Fruit fly (Drosophila melanogaster) whole organism, embryonic: ENCODE measurements around the gene CG14230.
A peak's percentile ranks its signal among the peaks of the same experiment; 100 is the strongest.

Experiments
- ATbp ChIP-seq: fragments of 200-800 bp; sonication (Bioruptor generic); optimal IDR thresholded peaks from 2 replicates; lab custom pipeline; 2017; ENCODE audit warnings: missing biosample characterization, mild to moderate bottlenecking, missing genetic modification characterization, missing genetic modification reagents
- Awh ChIP-seq: fragments of 200-800 bp; sonication (Bioruptor generic); IDR thresholded peaks from 2 replicates; pipeline ENCODE4, ENCODE4 v1.3.6; 2022; ENCODE audit warnings: missing biosample characterization, missing genetic modification characterization
- BEAF-32 ChIP-seq: fragments of 200-800 bp; sonication (Bioruptor generic); optimal IDR thresholded peaks from 3 replicates; lab custom pipeline; 2017; ENCODE audit warnings: missing biosample characterization, missing genetic modification characterization, mild to moderate bottlenecking, moderate library complexity, missing genetic modification reagents
- CG11085 ChIP-seq: fragments of 200-800 bp; sonication (Bioruptor generic); IDR thresholded peaks from 2 replicates; pipeline ENCODE4 v1.3.6; 2022; ENCODE audit warnings: missing biosample characterization, missing genetic modification characterization
- CG11247 ChIP-seq: fragments of 200-800 bp; sonication (Bioruptor generic); IDR thresholded peaks from 2 replicates; pipeline ENCODE4 v1.3.6; 2022; ENCODE audit warnings: missing biosample characterization, missing genetic modification characterization
- CG11456 ChIP-seq: fragments of 200-800 bp; sonication (Bioruptor generic); IDR thresholded peaks from 3 replicates; pipeline ENCODE4 v1.3.6; 2022; ENCODE audit warnings: missing biosample characterization, missing genetic modification characterization
- CG12155 ChIP-seq: fragments of 200-800 bp; sonication (Bioruptor generic); optimal IDR thresholded peaks from 3 replicates; lab custom pipeline; 2016; ENCODE audit warnings: missing biosample characterization, missing genetic modification characterization
- CG14860 ChIP-seq: fragments of 200-800 bp; sonication (Bioruptor generic); IDR thresholded peaks from 3 replicates; pipeline ENCODE4 v1.3.6; 2022; ENCODE audit warnings: missing biosample characterization, missing genetic modification characterization; ENCODE audit not compliant: partially characterized antibody
- CG15073 ChIP-seq: fragments of 200-800 bp; sonication (Bioruptor generic); optimal IDR thresholded peaks from 2 replicates; lab custom pipeline; 2016; ENCODE audit warnings: missing biosample characterization, missing genetic modification characterization
- CG1529 ChIP-seq: fragments of 200-800 bp; sonication (Bioruptor generic); optimal IDR thresholded peaks from 3 replicates; lab custom pipeline; 2018; ENCODE audit warnings: missing biosample characterization, missing genetic modification characterization
- CG1792 ChIP-seq: fragments of 200-800 bp; sonication (Bioruptor generic); optimal IDR thresholded peaks from 2 replicates; lab custom pipeline; 2016; ENCODE audit warnings: missing biosample characterization, missing genetic modification characterization
- CG2120 ChIP-seq: fragments of 200-800 bp; sonication (Bioruptor generic); optimal IDR thresholded peaks from 3 replicates; lab custom pipeline; 2016; ENCODE audit warnings: missing biosample characterization, missing genetic modification characterization
- CG32532 ChIP-seq: fragments of 200-800 bp; sonication (Bioruptor generic); IDR thresholded peaks from 2 replicates; pipeline ENCODE4 v1.3.6; 2022; ENCODE audit warnings: missing biosample characterization, missing genetic modification characterization
- CG34376 ChIP-seq: fragments of 200-800 bp; sonication (Bioruptor generic); optimal IDR thresholded peaks from 2 replicates; lab custom pipeline; 2018; ENCODE audit warnings: missing biosample characterization, mild to moderate bottlenecking, missing genetic modification characterization
- CG34422 ChIP-seq: fragments of 200-800 bp; sonication (Bioruptor generic); IDR thresholded peaks from 3 replicates; pipeline ENCODE4 v1.3.6; 2022; ENCODE audit warnings: missing biosample characterization, missing genetic modification characterization
- CG3847 ChIP-seq: fragments of 200-800 bp; sonication (Bioruptor generic); IDR thresholded peaks from 2 replicates; pipeline ENCODE4 v1.3.6; 2022; ENCODE audit warnings: missing biosample characterization, missing genetic modification characterization
- CG4360 ChIP-seq: fragments of 200-800 bp; sonication (Bioruptor generic); IDR thresholded peaks from 2 replicates; pipeline ENCODE4 v1.3.6; 2022; ENCODE audit warnings: missing biosample characterization, missing genetic modification characterization
- CG4404 ChIP-seq: fragments of 200-800 bp; sonication (Bioruptor generic); IDR thresholded peaks from 2 replicates; pipeline ENCODE4 v1.3.6; 2022; ENCODE audit warnings: missing biosample characterization, missing genetic modification characterization
- CG4617 ChIP-seq: fragments of 200-800 bp; sonication (Bioruptor generic); optimal IDR thresholded peaks from 3 replicates; lab custom pipeline; 2016; ENCODE audit warnings: missing biosample characterization, missing genetic modification characterization, borderline replicate concordance
- CG4707 ChIP-seq: fragments of 200-800 bp; sonication (Bioruptor generic); optimal IDR thresholded peaks from 2 replicates; lab custom pipeline; 2018; ENCODE audit warnings: missing biosample characterization, mild to moderate bottlenecking, missing genetic modification characterization, moderate library complexity
- CG4854 ChIP-seq: fragments of 200-800 bp; sonication (Bioruptor generic); optimal IDR thresholded peaks from 2 replicates; lab custom pipeline; 2016; ENCODE audit warnings: missing biosample characterization, missing genetic modification characterization, inconsistent platforms
- CG7357 ChIP-seq: fragments of 200-800 bp; sonication (Bioruptor generic); IDR thresholded peaks from 3 replicates; pipeline ENCODE4 v1.3.6; 2022; ENCODE audit warnings: missing biosample characterization, missing genetic modification characterization
- CG8478 ChIP-seq: fragments of >200 bp; optimal IDR thresholded peaks from 2 replicates; lab custom pipeline; 2018
- Dfd ChIP-seq, 2 experiments: fragments of >200 bp; optimal IDR thresholded peaks; 2 replicates each; lab custom pipeline; 2017; ENCODE audit warnings: missing biosample characterization in 2 of 2, missing genetic modification characterization in 2 of 2
- Dip2 ChIP-seq: fragments of 200-800 bp; sonication (Bioruptor generic); IDR thresholded peaks from 2 replicates; pipeline ENCODE4 v1.3.6; 2022; ENCODE audit warnings: missing biosample characterization, missing genetic modification characterization
- Dref ChIP-seq: fragments of 200-800 bp; sonication (Bioruptor generic); IDR thresholded peaks from 2 replicates; pipeline ENCODE4 v1.3.6; 2022; ENCODE audit warnings: missing biosample characterization, missing genetic modification characterization
- E2f1 ChIP-seq: fragments of 200-800 bp; sonication (Bioruptor generic); IDR thresholded peaks from 2 replicates; pipeline ENCODE4 v1.3.6; 2022; ENCODE audit warnings: missing biosample characterization, missing genetic modification characterization
- HmgD ChIP-seq: fragments of 200-800 bp; sonication (Bioruptor generic); optimal IDR thresholded peaks from 3 replicates; lab custom pipeline; 2016; ENCODE audit warnings: missing biosample characterization, missing genetic modification characterization
- Hmx ChIP-seq: fragments of 200-800 bp; sonication (Bioruptor generic); optimal IDR thresholded peaks from 2 replicates; lab custom pipeline; 2016; ENCODE audit warnings: missing biosample characterization, missing genetic modification characterization
- NFAT ChIP-seq: fragments of 200-800 bp; sonication (Bioruptor generic); IDR thresholded peaks from 2 replicates; pipeline ENCODE4 v1.3.6; 2022; ENCODE audit warnings: missing biosample characterization, missing genetic modification characterization
- Rfx ChIP-seq: fragments of 200-800 bp; sonication (Bioruptor generic); IDR thresholded peaks from 2 replicates; pipeline ENCODE4 v1.3.6; 2022; ENCODE audit warnings: missing biosample characterization, missing genetic modification characterization
- Sry-δ ChIP-seq: fragments of 200-800 bp; sonication (Bioruptor generic); optimal IDR thresholded peaks from 2 replicates; lab custom pipeline; 2016; ENCODE audit warnings: missing biosample characterization, missing genetic modification characterization
- ara ChIP-seq: fragments of 200-800 bp; sonication (Bioruptor generic); IDR thresholded peaks from 2 replicates; pipeline ENCODE4 v1.3.6; 2022; ENCODE audit warnings: missing biosample characterization, missing genetic modification characterization
- bab2 ChIP-seq: fragments of 200-800 bp; sonication (Bioruptor generic); optimal IDR thresholded peaks from 2 replicates; lab custom pipeline; 2016; ENCODE audit warnings: missing biosample characterization, missing genetic modification characterization
- ci ChIP-seq: fragments of 200-800 bp; sonication (Bioruptor generic); IDR thresholded peaks from 3 replicates; pipeline ENCODE4 v1.3.6; 2022; ENCODE audit warnings: missing biosample characterization, missing genetic modification characterization
- corto ChIP-seq: fragments of 200-800 bp; sonication (Bioruptor generic); optimal IDR thresholded peaks from 2 replicates; lab custom pipeline; 2016; ENCODE audit warnings: missing biosample characterization, mild to moderate bottlenecking, missing genetic modification characterization, moderate library complexity
- crc ChIP-seq: fragments of 200-800 bp; sonication (Bioruptor generic); optimal IDR thresholded peaks from 2 replicates; lab custom pipeline; 2016; ENCODE audit warnings: missing biosample characterization, missing genetic modification characterization
- croc ChIP-seq: fragments of 200-800 bp; sonication (Bioruptor generic); conservative IDR thresholded peaks from 3 replicates; pipeline ENCODE4 v1.3.6; 2022; ENCODE audit warnings: missing biosample characterization, missing genetic modification characterization
- da ChIP-seq: fragments of 200-800 bp; sonication (Bioruptor generic); optimal IDR thresholded peaks from 2 replicates; lab custom pipeline; 2016; ENCODE audit warnings: missing biosample characterization, missing genetic modification characterization
- dimm ChIP-seq: fragments of 200-800 bp; sonication (Bioruptor generic); IDR thresholded peaks from 2 replicates; pipeline ENCODE4 v1.3.6; 2022; ENCODE audit warnings: missing biosample characterization, missing genetic modification characterization
- disco-r ChIP-seq: fragments of 200-800 bp; sonication (Bioruptor generic); optimal IDR thresholded peaks from 2 replicates; lab custom pipeline; 2016; ENCODE audit warnings: missing biosample characterization, missing genetic modification characterization
- dmrt11E ChIP-seq: fragments of 200-800 bp; sonication (Bioruptor generic); optimal IDR thresholded peaks from 3 replicates; lab custom pipeline; 2018; ENCODE audit warnings: missing biosample characterization, mild to moderate bottlenecking, missing genetic modification characterization, moderate library complexity
- ftz-f1 ChIP-seq: fragments of 200-800 bp; sonication (Bioruptor generic); optimal IDR thresholded peaks from 2 replicates; lab custom pipeline; 2016; ENCODE audit warnings: missing biosample characterization, missing genetic modification characterization
- gce ChIP-seq: fragments of 200-800 bp; sonication (Bioruptor generic); IDR thresholded peaks from 3 replicates; pipeline ENCODE4 v1.3.6; 2022; ENCODE audit warnings: missing biosample characterization, missing genetic modification characterization
- gro ChIP-seq: fragments of 200-800 bp; sonication (Bioruptor generic); optimal IDR thresholded peaks from 2 replicates; lab custom pipeline; 2016; ENCODE audit warnings: missing biosample characterization, missing genetic modification characterization
- gt ChIP-seq: fragments of 200-800 bp; sonication (Bioruptor generic); IDR thresholded peaks from 2 replicates; pipeline ENCODE4 v1.3.6; 2022; ENCODE audit warnings: missing biosample characterization, missing genetic modification characterization
- ken ChIP-seq: fragments of 200-800 bp; sonication (Bioruptor generic); IDR thresholded peaks from 3 replicates; pipeline ENCODE4 v1.3.6; 2022; ENCODE audit warnings: missing biosample characterization, missing genetic modification characterization
- lilli ChIP-seq: fragments of 200-800 bp; sonication (Bioruptor generic); optimal IDR thresholded peaks from 3 replicates; lab custom pipeline; 2016; ENCODE audit warnings: missing biosample characterization, missing genetic modification characterization
- mirr ChIP-seq: fragments of 200-800 bp; sonication (Bioruptor generic); optimal IDR thresholded peaks from 3 replicates; lab custom pipeline; 2018; ENCODE audit warnings: missing biosample characterization, mild to moderate bottlenecking, missing genetic modification characterization
- nau ChIP-seq: fragments of 200-800 bp; sonication (Bioruptor generic); optimal IDR thresholded peaks from 3 replicates; lab custom pipeline; 2017; ENCODE audit warnings: missing biosample characterization, mild to moderate bottlenecking, missing genetic modification characterization, missing genetic modification reagents
- pb ChIP-seq: fragments of 200-800 bp; sonication (Bioruptor generic); optimal IDR thresholded peaks from 3 replicates; lab custom pipeline; 2016; ENCODE audit warnings: missing biosample characterization, missing genetic modification characterization
- sima ChIP-seq: fragments of 200-800 bp; sonication (Bioruptor generic); optimal IDR thresholded peaks from 2 replicates; lab custom pipeline; 2016; ENCODE audit warnings: missing biosample characterization, missing genetic modification characterization
- so ChIP-seq: fragments of 200-800 bp; sonication (Bioruptor generic); IDR thresholded peaks from 3 replicates; pipeline ENCODE4 v1.3.6; 2022; ENCODE audit warnings: missing biosample characterization, missing genetic modification characterization
- zf30C ChIP-seq: fragments of 200-800 bp; sonication (Bioruptor generic); optimal IDR thresholded peaks from 3 replicates; lab custom pipeline; 2018; ENCODE audit warnings: missing biosample characterization, mild to moderate bottlenecking, missing genetic modification characterization

Gene CG14230

DNA sequence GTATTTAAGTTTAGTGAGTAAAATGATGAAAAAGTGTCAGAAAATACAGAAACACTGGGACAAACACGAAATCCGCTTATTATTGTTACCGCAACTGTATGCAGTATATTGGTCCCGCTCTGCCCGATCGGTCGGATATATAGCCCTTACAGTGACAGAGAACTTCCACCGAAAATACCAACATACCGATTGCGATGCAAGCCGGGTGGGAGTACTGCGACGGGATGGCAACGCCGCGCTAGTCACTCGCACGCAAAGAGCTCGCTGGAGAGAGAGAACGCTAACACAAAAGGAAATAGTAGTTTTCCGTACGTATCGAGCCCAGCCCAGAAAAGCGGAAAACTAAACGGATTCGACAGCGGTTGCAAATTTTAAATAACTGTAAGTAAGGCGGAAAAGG, 7.1 kb upstream of the CG14230 start, which contains the start of gene Cdc42 (continued):
- no peak for TF ChIP-seq CG4404 (GFP tag; lab: Robert Waterston, UW)
- no peak for TF ChIP-seq croc
- no peak for TF ChIP-seq sima (GFP tag; lab: Kevin White, UChicago)
- TF ChIP-seq crc (GFP tag; lab: Kevin White, UChicago) = no peak
- no peak for TF ChIP-seq corto (GFP tag; lab: Kevin White, UChicago)
- no peak for TF ChIP-seq ken (GFP tag; lab: Robert Waterston, UW)
- TF ChIP-seq NFAT (GFP tag; lab: Robert Waterston, UW) = 0 out of 2 replicates have a peak, but pooled peaks have one; percentile 16
- peak; percentile 30; the same call in 1 of the 3 replicates for TF ChIP-seq ci (GFP tag; lab: Robert Waterston, UW)
- peak; percentile 36; the same call in 1 of the 2 replicates for TF ChIP-seq CG32532 (GFP tag; lab: Robert Waterston, UW)
- no peak for TF ChIP-seq Dfd (GFP tag; optimal IDR thresholded peaks at IDR 0.05; lab: Kevin White, UChicago)
- 0 out of 2 replicates have a peak, but pooled peaks have one; percentile 17 for TF ChIP-seq CG3847
- TF ChIP-seq Hmx (GFP tag; lab: Kevin White, UChicago) = no peak
- TF ChIP-seq CG11085 (GFP tag; lab: Robert Waterston, UW) = no peak
- no peak for TF ChIP-seq dmrt11E (tag; lab: Kevin White, UChicago)
- no peak for TF ChIP-seq gce
- no peak for TF ChIP-seq bab2
- peak; percentile 51 for TF ChIP-seq CG4617
- TF ChIP-seq gt (GFP tag; lab: Robert Waterston, UW) = no peak
- no peak for TF ChIP-seq mirr (GFP tag; lab: Kevin White, UChicago)
- no peak for TF ChIP-seq CG15073
- no peak for TF ChIP-seq ara (GFP tag; lab: Robert Waterston, UW)
- TF ChIP-seq gro (GFP tag; lab: Kevin White, UChicago) = no peak
- TF ChIP-seq Sry-δ (GFP tag; lab: Kevin White, UChicago) = peak; percentile 71
- no peak for TF ChIP-seq Awh
- TF ChIP-seq CG2120 (GFP tag; lab: Kevin White, UChicago) = no peak
- TF ChIP-seq so (GFP tag; lab: Robert Waterston, UW) = no peak
- TF ChIP-seq nau = no peak
- no peak for TF ChIP-seq CG34376 (GFP tag; lab: Kevin White, UChicago)
- no peak for TF ChIP-seq CG1792 (GFP tag; lab: Kevin White, UChicago)
- no peak for TF ChIP-seq CG1529
- peak; percentile 43 for TF ChIP-seq Dref (GFP tag; lab: Robert Waterston, UW)
- 0 out of 3 replicates have a peak, but pooled peaks have one; percentile 31 for TF ChIP-seq CG34422
- TF ChIP-seq Rfx (GFP tag; lab: Robert Waterston, UW) = peak; percentile 43; the same call in 1 of the 2 replicates
- no peak for TF ChIP-seq lilli (GFP tag; lab: Kevin White, UChicago)
- TF ChIP-seq disco-r = no peak
- TF ChIP-seq BEAF-32 (GFP tag; lab: Kevin White, UChicago) = peak; percentile 55
- TF ChIP-seq dimm = no peak
- TF ChIP-seq Dip2 (GFP tag; lab: Robert Waterston, UW) = no peak
- TF ChIP-seq CG4707 = no peak
- TF ChIP-seq CG8478 (lab: Kevin White, UChicago) = no peak
- peak; percentile 20; the same call in 1 of the 3 replicates for TF ChIP-seq CG11456 (GFP tag; lab: Robert Waterston, UW)
- no peak for TF ChIP-seq CG7357 (GFP tag; lab: Robert Waterston, UW)
- TF ChIP-seq CG4360 = no peak
- TF ChIP-seq ATbp = no peak
- no peak for TF ChIP-seq zf30C (GFP tag; lab: Kevin White, UChicago)
- no peak for TF ChIP-seq pb (GFP tag; lab: Kevin White, UChicago)
- TF ChIP-seq CG11247 (GFP tag; lab: Robert Waterston, UW) = no peak
- peak; percentile 96 for TF ChIP-seq CG12155
- TF ChIP-seq E2f1 (GFP tag; lab: Robert Waterston, UW) = no peak
- no peak for TF ChIP-seq CG4854 (GFP tag; lab: Kevin White, UChicago)
- no peak for TF ChIP-seq ftz-f1 (GFP tag; lab: Kevin White, UChicago)
- no peak for TF ChIP-seq HmgD (GFP tag; lab: Kevin White, UChicago)
- no peak for TF ChIP-seq CG14860 (GFP tag; lab: Robert Waterston, UW)
- TF ChIP-seq da (GFP tag; lab: Kevin White, UChicago) = no peak
